Worm (Caenorhabditis elegans) whole organism, L4 larva: Measurements from ENCODE around the gene rexd-1.
A peak's percentile ranks its signal among the peaks of the same experiment; 100 is the strongest.

Experiments
- F26F4.8 ChIP-seq: fragments of 200-800 bp; sonication (Bioruptor generic); conservative IDR thresholded peaks from 2 replicates; pipeline ENCODE4 v1.3.6; 2022; ENCODE audit warnings: missing genetic modification characterization, missing compliant biosample characterization
- F37D6.2 ChIP-seq: sonication (generic microtip); optimal IDR thresholded peaks from 2 replicates; lab custom pipeline; 2016; ENCODE audit warnings: mild to moderate bottlenecking, missing genetic modification characterization, missing compliant biosample characterization
- Y75B8A.6 ChIP-seq: fragments of 200-800 bp; sonication (Bioruptor generic); IDR thresholded peaks from 2 replicates; pipeline ENCODE4 v1.3.6; 2022; ENCODE audit warnings: missing genetic modification reagents, missing genetic modification characterization, missing compliant biosample characterization
- ama-1 ChIP-seq: fragments of 150-350 bp; optimal IDR thresholded peaks from 2 replicates; lab custom pipeline; 2014; ENCODE audit warnings: inconsistent platforms, mixed read lengths
- dve-1 ChIP-seq: sonication (generic microtip); optimal IDR thresholded peaks from 2 replicates; lab custom pipeline; 2017; ENCODE audit warnings: antibody characterized with exemption, mild to moderate bottlenecking, missing genetic modification characterization, missing compliant biosample characterization; ENCODE audit not compliant: insufficient read depth
- fos-1 ChIP-seq: fragments of 150-350 bp; optimal IDR thresholded peaks from 2 replicates; lab custom pipeline; 2014; ENCODE audit warnings: missing biosample characterization, missing genetic modification characterization
- lin-13 ChIP-seq: fragments of 150-350 bp; optimal IDR thresholded peaks from 2 replicates; lab custom pipeline; 2014; ENCODE audit warnings: missing biosample characterization, missing genetic modification reagents, missing genetic modification characterization
- lin-15B ChIP-seq: fragments of 150-350 bp; sonication (generic microtip); optimal IDR thresholded peaks from 3 replicates; lab custom pipeline; 2014; ENCODE audit warnings: missing biosample characterization, missing genetic modification characterization
- madf-5 ChIP-seq, 2 experiments: fragments of 200-800 bp; sonication (Bioruptor generic); IDR thresholded peaks; 2 replicates each; pipeline ENCODE4 v1.3.6; 2022; ENCODE audit warnings: missing compliant biosample characterization in 2 of 2, missing genetic modification characterization in 2 of 2
- pqm-1 ChIP-seq: sonication (generic microtip); optimal IDR thresholded peaks from 2 replicates; lab custom pipeline; 2017; ENCODE audit warnings: missing biosample characterization, missing genetic modification characterization
- unc-39 ChIP-seq: sonication (generic microtip); optimal IDR thresholded peaks from 2 replicates; lab custom pipeline; 2017; ENCODE audit warnings: missing biosample characterization, missing genetic modification characterization

DNA sequence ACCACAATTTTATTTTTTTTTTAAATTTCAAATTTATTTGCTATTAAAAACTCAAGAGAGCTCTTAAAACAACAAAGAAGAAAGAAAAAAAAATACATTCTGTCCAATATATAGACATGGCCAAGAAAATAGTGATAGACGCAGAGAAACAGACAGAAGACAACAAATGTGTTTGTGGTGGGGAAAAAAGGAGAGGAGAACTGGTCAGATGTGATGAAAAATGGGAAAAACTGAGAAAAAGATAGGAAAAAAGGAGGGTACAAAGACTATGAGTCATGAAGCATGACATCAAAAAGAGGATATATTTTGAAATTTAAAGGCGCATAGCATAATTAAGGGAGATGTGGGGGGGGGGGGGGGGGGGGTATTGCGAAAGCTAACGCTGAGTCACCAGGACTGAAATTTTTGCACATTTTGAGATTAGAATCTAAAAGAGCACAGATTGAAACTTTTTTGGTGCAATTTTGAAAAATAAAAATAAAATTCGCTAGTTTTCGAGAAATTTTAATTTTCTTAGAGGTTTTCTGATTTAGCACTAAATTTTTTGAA lies 15.2 kb upstream of the rexd-1 start:
- TF ChIP-seq madf-5 (GFP tag; IDR thresholded peaks at IDR 0.05; lab: Robert Waterston, UW) = no peak
- TF ChIP-seq F26F4.8 (GFP tag; lab: Robert Waterston, UW) = no peak
- TF ChIP-seq lin-15B = no peak
- TF ChIP-seq ama-1 (lab: Kevin White, UChicago) = no peak
- TF ChIP-seq unc-39 (tag; lab: Kevin White, UChicago) = no peak
- TF ChIP-seq Y75B8A.6 = no peak
- TF ChIP-seq pqm-1 = no peak
- TF ChIP-seq F37D6.2 = no peak
- peak; percentile 70 for TF ChIP-seq dve-1
- TF ChIP-seq fos-1 (tag; lab: Kevin White, UChicago) = no peak
- TF ChIP-seq lin-13 (GFP tag; lab: Kevin White, UChicago) = peak; percentile 5
